Worm (Caenorhabditis elegans) whole organism, L1 larva: ENCODE measurements around the gene sma-6.

Source experiments
- alr-1 ChIP-seq: fragments of 200-800 bp; sonication (Bioruptor generic); optimal IDR thresholded peaks from 2 replicates; lab custom pipeline; 2018; ENCODE audit warnings: borderline replicate concordance, mild to moderate bottlenecking, missing genetic modification characterization, missing compliant biosample characterization
- egl-13 ChIP-seq: sonication (generic microtip); optimal IDR thresholded peaks from 2 replicates; lab custom pipeline; 2016; ENCODE audit warnings: missing genotype, missing genetic modification reagents, missing genetic modification characterization, missing compliant biosample characterization
- fkh-10 ChIP-seq: sonication (generic microtip); optimal IDR thresholded peaks from 2 replicates; lab custom pipeline; 2017; ENCODE audit warnings: missing biosample characterization, missing genetic modification reagents, missing genetic modification characterization
- fos-1 ChIP-seq: fragments of 150-350 bp; optimal IDR thresholded peaks from 2 replicates; lab custom pipeline; 2014; ENCODE audit warnings: missing biosample characterization, missing genetic modification characterization
- jun-1 ChIP-seq: fragments of 150-350 bp; optimal IDR thresholded peaks from 2 replicates; lab custom pipeline; 2014; ENCODE audit warnings: missing biosample characterization, missing genetic modification reagents, missing genetic modification characterization
- ztf-11 ChIP-seq, 2 experiments: sonication (generic microtip); optimal IDR thresholded peaks; 2 replicates each; lab custom pipeline; 2016 to 2017; ENCODE audit warnings: missing genetic modification characterization in 2 of 2, missing biosample characterization in 1 of 2, missing compliant biosample characterization in 1 of 2

DNA sequence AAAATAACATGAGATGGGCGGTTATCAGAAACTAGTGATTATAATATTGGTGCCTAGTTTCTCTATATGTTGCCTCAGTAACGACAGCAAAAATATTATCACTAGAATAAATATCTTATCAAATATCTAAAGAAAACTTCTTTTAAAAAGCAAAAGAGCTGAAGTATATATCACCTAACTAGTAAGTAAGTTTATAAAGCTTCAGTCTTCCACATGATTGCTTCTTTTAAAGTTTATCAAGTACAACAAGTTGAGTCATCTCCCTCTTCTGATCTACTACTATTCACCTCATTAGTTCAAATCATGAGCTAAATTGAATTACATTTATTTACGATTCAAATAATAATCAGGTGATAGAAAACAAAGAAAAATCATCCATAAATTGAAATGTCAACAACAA, 36.2 kb upstream of the sma-6 start:
- TF ChIP-seq fkh-10 (GFP tag; lab: Kevin White, UChicago) (no peak), jun-1 (tag; lab: Kevin White, UChicago) (no peak), ztf-11 (tag; optimal IDR thresholded peaks at IDR 0.05; lab: Kevin White, UChicago) (no peak), alr-1 (tag; lab: Kevin White, UChicago) (no peak), egl-13 (tag; lab: Kevin White, UChicago) (no peak), fos-1 (tag; lab: Kevin White, UChicago) (no peak)
